Fruit fly (Drosophila melanogaster) whole organism, embryonic: Measurements from ENCODE around the gene hop.
A peak's percentile ranks its signal among the peaks of the same experiment; 100 is the strongest.

ENCODE experiments used
- Abd-B ChIP-seq: fragments of 200-800 bp; sonication (Bioruptor generic); optimal IDR thresholded peaks from 2 replicates; lab custom pipeline; 2018; ENCODE audit warnings: missing biosample characterization, mild to moderate bottlenecking, missing genetic modification characterization, moderate library complexity
- Ada2b ChIP-seq: fragments of 200-800 bp; sonication (Bioruptor generic); IDR thresholded peaks from 2 replicates; pipeline ENCODE4 v1.3.6; 2022; ENCODE audit warnings: missing biosample characterization, missing genetic modification characterization
- BEAF-32 ChIP-seq: fragments of 200-800 bp; sonication (Bioruptor generic); optimal IDR thresholded peaks from 3 replicates; lab custom pipeline; 2017; ENCODE audit warnings: missing biosample characterization, missing genetic modification characterization, mild to moderate bottlenecking, moderate library complexity, missing genetic modification reagents
- CG10267 ChIP-seq: fragments of 200-800 bp; sonication (Bioruptor generic); optimal IDR thresholded peaks from 2 replicates; lab custom pipeline; 2018; ENCODE audit warnings: missing biosample characterization, mild to moderate bottlenecking, missing genetic modification characterization, moderate library complexity
- CG11085 ChIP-seq: fragments of 200-800 bp; sonication (Bioruptor generic); IDR thresholded peaks from 2 replicates; pipeline ENCODE4 v1.3.6; 2022; ENCODE audit warnings: missing biosample characterization, missing genetic modification characterization
- CG12155 ChIP-seq: fragments of 200-800 bp; sonication (Bioruptor generic); optimal IDR thresholded peaks from 3 replicates; lab custom pipeline; 2016; ENCODE audit warnings: missing biosample characterization, missing genetic modification characterization
- CG14710 ChIP-seq: fragments of 200-800 bp; sonication (Bioruptor generic); optimal IDR thresholded peaks from 3 replicates; lab custom pipeline; 2019; ENCODE audit warnings: missing biosample characterization, mild to moderate bottlenecking, missing genetic modification characterization, moderate library complexity
- CG14860 ChIP-seq: fragments of 200-800 bp; sonication (Bioruptor generic); IDR thresholded peaks from 3 replicates; pipeline ENCODE4 v1.3.6; 2022; ENCODE audit warnings: missing biosample characterization, missing genetic modification characterization; ENCODE audit not compliant: partially characterized antibody
- CG15514 ChIP-seq: fragments of 200-800 bp; sonication (Bioruptor generic); optimal IDR thresholded peaks from 3 replicates; lab custom pipeline; 2017; ENCODE audit warnings: missing biosample characterization, missing genetic modification characterization, mild to moderate bottlenecking, moderate library complexity, missing genetic modification reagents
- CG1603 ChIP-seq: fragments of 200-800 bp; sonication (Bioruptor generic); optimal IDR thresholded peaks from 2 replicates; lab custom pipeline; 2019; ENCODE audit warnings: missing biosample characterization, mild to moderate bottlenecking, missing genetic modification characterization, moderate library complexity
- CG17385 ChIP-seq: fragments of 200-800 bp; sonication (Bioruptor generic); optimal IDR thresholded peaks from 3 replicates; lab custom pipeline; 2018; ENCODE audit warnings: missing biosample characterization, mild to moderate bottlenecking, missing genetic modification characterization
- CG17829 ChIP-seq: fragments of 200-800 bp; optimal IDR thresholded peaks from 2 replicates; lab custom pipeline; 2019; ENCODE audit warnings: missing biosample characterization, mild to moderate bottlenecking, missing genetic modification characterization, moderate library complexity
- CG18476 ChIP-seq: fragments of 200-800 bp; sonication (Bioruptor generic); optimal IDR thresholded peaks from 2 replicates; lab custom pipeline; 2016; ENCODE audit warnings: missing biosample characterization, mild to moderate bottlenecking, missing genetic modification characterization
- CG2116 ChIP-seq: fragments of 200-800 bp; sonication (Bioruptor generic); optimal IDR thresholded peaks from 3 replicates; lab custom pipeline; 2018; ENCODE audit warnings: missing biosample characterization, mild to moderate bottlenecking, missing genetic modification characterization
- CG2678 ChIP-seq: fragments of 200-800 bp; sonication (Bioruptor generic); optimal IDR thresholded peaks from 3 replicates; lab custom pipeline; 2019; ENCODE audit warnings: missing biosample characterization, mild to moderate bottlenecking, missing genetic modification characterization, moderate library complexity
- CG3847 ChIP-seq: fragments of 200-800 bp; sonication (Bioruptor generic); IDR thresholded peaks from 2 replicates; pipeline ENCODE4 v1.3.6; 2022; ENCODE audit warnings: missing biosample characterization, missing genetic modification characterization
- CG4424 ChIP-seq: fragments of 200-800 bp; sonication (Bioruptor generic); optimal IDR thresholded peaks from 3 replicates; lab custom pipeline; 2016; ENCODE audit warnings: missing biosample characterization, missing genetic modification characterization
- CG4617 ChIP-seq: fragments of 200-800 bp; sonication (Bioruptor generic); optimal IDR thresholded peaks from 3 replicates; lab custom pipeline; 2016; ENCODE audit warnings: missing biosample characterization, missing genetic modification characterization, borderline replicate concordance
- CG6689 ChIP-seq: fragments of 200-800 bp; sonication (Bioruptor generic); IDR thresholded peaks from 2 replicates; pipeline ENCODE4 v1.3.6; 2022; ENCODE audit warnings: missing biosample characterization, missing genetic modification characterization
- CG8388 ChIP-seq: fragments of 200-800 bp; sonication (Bioruptor generic); optimal IDR thresholded peaks from 2 replicates; lab custom pipeline; 2019; ENCODE audit warnings: missing biosample characterization, mild to moderate bottlenecking, missing genetic modification characterization, moderate library complexity
- CHES-1-like ChIP-seq: fragments of 200-800 bp; sonication (Bioruptor generic); optimal IDR thresholded peaks from 2 replicates; lab custom pipeline; 2016; ENCODE audit warnings: missing biosample characterization, missing genetic modification characterization
- CTCF ChIP-seq: fragments of 200-800 bp; sonication (Bioruptor generic); optimal IDR thresholded peaks from 2 replicates; lab custom pipeline; 2017; ENCODE audit warnings: missing biosample characterization, mild to moderate bottlenecking, missing genetic modification characterization, moderate library complexity
- CkIIα-i1 ChIP-seq: fragments of 200-800 bp; sonication (Bioruptor generic); IDR thresholded peaks from 2 replicates; pipeline ENCODE4 v1.3.6; 2022; ENCODE audit warnings: missing biosample characterization, missing genetic modification characterization
- Dp ChIP-seq: fragments of 200-800 bp; sonication (Bioruptor generic); optimal IDR thresholded peaks from 2 replicates; lab custom pipeline; 2018; ENCODE audit warnings: missing biosample characterization, mild to moderate bottlenecking, missing genetic modification characterization, moderate library complexity
- E2f2 ChIP-seq: fragments of 200-800 bp; sonication (Bioruptor generic); IDR thresholded peaks from 2 replicates; pipeline ENCODE4 v1.3.6; 2022; ENCODE audit warnings: missing biosample characterization, missing genetic modification characterization
- HHEX ChIP-seq: fragments of 200-800 bp; sonication (Bioruptor generic); optimal IDR thresholded peaks from 3 replicates; lab custom pipeline; 2017; ENCODE audit warnings: missing biosample characterization, mild to moderate bottlenecking, missing genetic modification characterization, missing genetic modification reagents
- HLHmδ ChIP-seq: fragments of 200-800 bp; sonication (Bioruptor generic); optimal IDR thresholded peaks from 2 replicates; lab custom pipeline; 2018; ENCODE audit warnings: missing biosample characterization, mild to moderate bottlenecking, missing genetic modification characterization, moderate library complexity
- MESR4 ChIP-seq: fragments of 200-800 bp; sonication (Bioruptor generic); optimal IDR thresholded peaks from 2 replicates; lab custom pipeline; 2018; ENCODE audit warnings: missing biosample characterization, mild to moderate bottlenecking, missing genetic modification characterization, moderate library complexity
- Med ChIP-seq: fragments of 200-800 bp; sonication (Bioruptor generic); peaks from one replicate; lab custom pipeline; 2016; ENCODE audit warnings: missing biosample characterization, missing genetic modification characterization, mild to moderate bottlenecking, inconsistent platforms, moderate library complexity
- Myb ChIP-seq: fragments of 200-800 bp; sonication (Bioruptor generic); optimal IDR thresholded peaks from 2 replicates; lab custom pipeline; 2016; ENCODE audit warnings: missing biosample characterization, missing genetic modification characterization
- Scr ChIP-seq: fragments of 200-800 bp; sonication (Bioruptor generic); IDR thresholded peaks from 2 replicates; pipeline ENCODE4 v1.3.6; 2022; ENCODE audit warnings: missing biosample characterization, missing genetic modification characterization; ENCODE audit not compliant: partially characterized antibody
- Sin3A ChIP-seq: fragments of >200 bp; optimal IDR thresholded peaks from 2 replicates; lab custom pipeline; 2018
- Sry-δ ChIP-seq: fragments of 200-800 bp; sonication (Bioruptor generic); optimal IDR thresholded peaks from 2 replicates; lab custom pipeline; 2016; ENCODE audit warnings: missing biosample characterization, missing genetic modification characterization
- Xbp1 ChIP-seq: fragments of 200-800 bp; sonication (Bioruptor generic); optimal IDR thresholded peaks from 3 replicates; lab custom pipeline; 2016; ENCODE audit warnings: missing biosample characterization, mild to moderate bottlenecking, missing genetic modification characterization
- aop ChIP-seq: fragments of 200-800 bp; sonication (Bioruptor generic); IDR thresholded peaks from 2 replicates; pipeline ENCODE4 v1.3.6; 2022; ENCODE audit warnings: missing biosample characterization, missing genetic modification characterization
- bsh ChIP-seq, 2 experiments: fragments of 200-800 bp; sonication (Bioruptor generic); optimal IDR thresholded peaks; 2 replicates each; lab custom pipeline; 2017 to 2018; ENCODE audit warnings: mild to moderate bottlenecking in 2 of 2, missing biosample characterization in 2 of 2, missing genetic modification characterization in 2 of 2, moderate library complexity in 1 of 2
- crc ChIP-seq: fragments of 200-800 bp; sonication (Bioruptor generic); optimal IDR thresholded peaks from 2 replicates; lab custom pipeline; 2016; ENCODE audit warnings: missing biosample characterization, missing genetic modification characterization
- dm ChIP-seq: fragments of 200-800 bp; sonication (Bioruptor generic); optimal IDR thresholded peaks from 3 replicates; lab custom pipeline; 2016; ENCODE audit warnings: missing biosample characterization, missing genetic modification characterization
- gce ChIP-seq: fragments of 200-800 bp; sonication (Bioruptor generic); IDR thresholded peaks from 3 replicates; pipeline ENCODE4 v1.3.6; 2022; ENCODE audit warnings: missing biosample characterization, missing genetic modification characterization
- gfzf ChIP-seq: fragments of 200-800 bp; sonication (Bioruptor generic); optimal IDR thresholded peaks from 2 replicates; lab custom pipeline; 2016; ENCODE audit warnings: missing biosample characterization, mild to moderate bottlenecking, missing genetic modification characterization, moderate library complexity
- hb ChIP-seq: fragments of 200-800 bp; sonication (Bioruptor generic); IDR thresholded peaks from 3 replicates; pipeline ENCODE4 v1.3.6; 2022; ENCODE audit warnings: missing biosample characterization, missing genetic modification characterization; ENCODE audit not compliant: partially characterized antibody
- insv ChIP-seq, 2 experiments: fragments of 200-800 bp; sonication (Bioruptor generic); optimal IDR thresholded peaks; 3 replicates each; lab custom pipeline; 2016 to 2018; ENCODE audit warnings: missing biosample characterization in 2 of 2, missing genetic modification characterization in 2 of 2
- maf-S ChIP-seq: fragments of 200-800 bp; sonication (Bioruptor generic); optimal IDR thresholded peaks from 2 replicates; lab custom pipeline; 2016; ENCODE audit warnings: missing biosample characterization, missing genetic modification characterization
- mld ChIP-seq: fragments of 200-800 bp; sonication (Bioruptor generic); IDR thresholded peaks from 3 replicates; pipeline ENCODE4 v1.3.6; 2022; ENCODE audit warnings: missing biosample characterization, missing genetic modification characterization; ENCODE audit not compliant: partially characterized antibody
- phol ChIP-seq: fragments of 200-800 bp; sonication (Bioruptor generic); optimal IDR thresholded peaks from 3 replicates; lab custom pipeline; 2018; ENCODE audit warnings: missing biosample characterization, mild to moderate bottlenecking, missing genetic modification characterization, moderate library complexity
- pita ChIP-seq: fragments of 200-800 bp; sonication (Bioruptor generic); optimal IDR thresholded peaks from 2 replicates; lab custom pipeline; 2017; ENCODE audit warnings: missing biosample characterization, mild to moderate bottlenecking, missing genetic modification characterization
- pzg ChIP-seq: fragments of 200-800 bp; sonication (Bioruptor generic); optimal IDR thresholded peaks from 3 replicates; lab custom pipeline; 2018; ENCODE audit warnings: missing biosample characterization, mild to moderate bottlenecking, missing genetic modification characterization, moderate library complexity
- sd ChIP-seq: fragments of 200-800 bp; sonication (Bioruptor generic); optimal IDR thresholded peaks from 3 replicates; lab custom pipeline; 2018; ENCODE audit warnings: missing biosample characterization, mild to moderate bottlenecking, missing genetic modification characterization, moderate library complexity
- sim ChIP-seq: fragments of 200-800 bp; sonication (Bioruptor generic); IDR thresholded peaks from 2 replicates; pipeline ENCODE4 v1.3.6; 2022; ENCODE audit warnings: missing biosample characterization, missing genetic modification characterization
- stwl ChIP-seq: fragments of 200-800 bp; sonication (Bioruptor generic); optimal IDR thresholded peaks from 3 replicates; lab custom pipeline; 2018; ENCODE audit warnings: missing biosample characterization, mild to moderate bottlenecking, missing genetic modification characterization, moderate library complexity

hop gene

dm6 chrX:11348829-11349228 is 19.1 kb downstream of the hop start, which contains the start of gene CG1738 (continued):
- peak in 1 of 2 experiments; percentile 4 for TF ChIP-seq bsh (GFP tag; optimal IDR thresholded peaks at IDR 0.05; lab: Kevin White, UChicago)
- TF ChIP-seq gce: no peak
- TF ChIP-seq CG11085 (GFP tag; lab: Robert Waterston, UW): no peak
- peak; percentile 20 for TF ChIP-seq CG4424 (GFP tag; lab: Kevin White, UChicago)
- no peak for TF ChIP-seq CG17385 (GFP tag; lab: Kevin White, UChicago)
- peak; percentile 31 for TF ChIP-seq CG2678 (tag; lab: Kevin White, UChicago)
- peak; percentile 30 for TF ChIP-seq phol (tag; lab: Kevin White, UChicago)
- TF ChIP-seq Xbp1: peak; percentile 41
- TF ChIP-seq hb: no peak
- peak; percentile 31 for TF ChIP-seq MESR4 (GFP tag; lab: Kevin White, UChicago)
- TF ChIP-seq CG10267 (tag; lab: Kevin White, UChicago): peak; percentile 37
- no peak for TF ChIP-seq crc (GFP tag; lab: Kevin White, UChicago)
- no peak for TF ChIP-seq sim (GFP tag; lab: Robert Waterston, UW)
- TF ChIP-seq Dp (GFP tag; lab: Kevin White, UChicago): peak; percentile 8
- TF ChIP-seq Ada2b: 0 out of 2 replicates have a peak, but pooled peaks have one; percentile 10
- TF ChIP-seq HHEX (GFP tag; lab: Kevin White, UChicago): no peak
- no peak for TF ChIP-seq aop (GFP tag; lab: Robert Waterston, UW)
- peak; percentile 13 for TF ChIP-seq stwl
- TF ChIP-seq CG8388 (GFP tag; lab: Kevin White, UChicago): peak; percentile 7
- TF ChIP-seq CG14860 (GFP tag; lab: Robert Waterston, UW): no peak

dm6 chrX:11347809-11348208 is 20.1 kb downstream of the hop start, which contains the start of the genes GCS1 and CG11756:
TSS of gene GCS1 (minus strand) at chrX:11348001.
TSS of gene CG11756 (plus strand) at chrX:11348120.
- peak; percentile 19 for TF ChIP-seq Sin3A (lab: Kevin White, UChicago)
- no peak for TF ChIP-seq maf-S
- TF ChIP-seq CG15514 (GFP tag; lab: Kevin White, UChicago): peak; percentile 29
- peak; percentile 32 for TF ChIP-seq Abd-B (GFP tag; lab: Kevin White, UChicago)
- peak; percentile 47 for TF ChIP-seq CG4617 (GFP tag; lab: Kevin White, UChicago)
- 0 out of 2 replicates have a peak, but pooled peaks have one; percentile 17 for TF ChIP-seq CG3847 (GFP tag; lab: Robert Waterston, UW)
- no peak for TF ChIP-seq CG18476 (GFP tag; lab: Kevin White, UChicago)
- peak; percentile 5 for TF ChIP-seq stwl
- peak; percentile 3 for TF ChIP-seq sd (tag; lab: Kevin White, UChicago)
- TF ChIP-seq Myb (GFP tag; lab: Kevin White, UChicago): peak; percentile 21
- TF ChIP-seq Scr (GFP tag; lab: Robert Waterston, UW): no peak
- peak; percentile 64 for TF ChIP-seq Med (GFP tag; lab: Kevin White, UChicago)
- peak; percentile 32 for TF ChIP-seq Sry-δ
- TF ChIP-seq gfzf (GFP tag; lab: Kevin White, UChicago): peak; percentile 50
- TF ChIP-seq CG17829 (tag; lab: Kevin White, UChicago): peak; percentile 2
- peak; percentile 31 for TF ChIP-seq BEAF-32 (GFP tag; lab: Kevin White, UChicago)
- peak; percentile 52 for TF ChIP-seq Dp (GFP tag; lab: Kevin White, UChicago)
- TF ChIP-seq CkIIα-i1: no peak
- TF ChIP-seq CG12155 (GFP tag; lab: Kevin White, UChicago): no peak
- peak; percentile 39 for TF ChIP-seq pzg
- TF ChIP-seq insv (GFP tag; optimal IDR thresholded peaks at IDR 0.05; lab: Kevin White, UChicago): no peak
- TF ChIP-seq CG14710 (tag; lab: Kevin White, UChicago): peak; percentile 23
- no peak for TF ChIP-seq mld (GFP tag; lab: Robert Waterston, UW)
- no peak for TF ChIP-seq HLHmδ (GFP tag; lab: Kevin White, UChicago)
- peak; percentile 24 for TF ChIP-seq CG1603 (tag; lab: Kevin White, UChicago)
- peak; percentile 64 for TF ChIP-seq E2f2
- TF ChIP-seq CTCF (GFP tag; lab: Kevin White, UChicago): peak; percentile 51
- peak; percentile 45 for TF ChIP-seq pita (GFP tag; lab: Kevin White, UChicago)
- peak; percentile 29 for TF ChIP-seq CG2116
- peak; percentile 16 for TF ChIP-seq dm
- TF ChIP-seq CG6689 (GFP tag; lab: Robert Waterston, UW): peak; percentile 65
- TF ChIP-seq CHES-1-like (GFP tag; lab: Kevin White, UChicago): peak; percentile 3
